Worm (Caenorhabditis elegans): ENCODE measurements around the gene T26H8.4.
"Not testable (repeated sequence)": the region's sequence is repeated elsewhere in the genome, so short reads cannot be mapped to it uniquely, and the experiment has no call there.

DNA sequence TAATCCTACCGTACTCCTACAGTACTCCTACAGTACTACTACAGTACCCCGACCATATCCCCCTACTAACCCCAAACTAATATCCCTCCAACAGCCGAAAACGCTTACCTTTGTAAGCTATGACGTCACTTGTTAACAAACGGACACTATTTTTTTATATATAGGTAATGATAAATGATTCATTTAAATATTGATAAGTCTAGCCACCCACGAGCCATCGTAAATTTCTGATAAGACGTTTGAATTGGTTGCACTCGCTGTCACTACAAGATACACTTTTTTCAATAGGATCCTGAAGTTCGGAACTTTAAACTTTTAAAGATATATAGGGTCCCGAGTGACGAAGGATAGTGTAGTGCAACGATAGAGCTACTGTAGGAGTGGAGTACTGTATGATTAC, 16.0 kb upstream of the T26H8.4 start, which contains the start of gene nhr-247:
- not testable (repeated sequence) for TF ChIP-seq tbx-11 (GFP tag; IDR thresholded peaks at IDR 0.05); ama-1 (optimal IDR thresholded peaks at IDR 0.05)
